Fruit fly (Drosophila melanogaster): ENCODE data around the gene oaf.
A peak's percentile ranks its signal among the peaks of the same experiment; 100 is the strongest.

Gene oaf

DNA sequence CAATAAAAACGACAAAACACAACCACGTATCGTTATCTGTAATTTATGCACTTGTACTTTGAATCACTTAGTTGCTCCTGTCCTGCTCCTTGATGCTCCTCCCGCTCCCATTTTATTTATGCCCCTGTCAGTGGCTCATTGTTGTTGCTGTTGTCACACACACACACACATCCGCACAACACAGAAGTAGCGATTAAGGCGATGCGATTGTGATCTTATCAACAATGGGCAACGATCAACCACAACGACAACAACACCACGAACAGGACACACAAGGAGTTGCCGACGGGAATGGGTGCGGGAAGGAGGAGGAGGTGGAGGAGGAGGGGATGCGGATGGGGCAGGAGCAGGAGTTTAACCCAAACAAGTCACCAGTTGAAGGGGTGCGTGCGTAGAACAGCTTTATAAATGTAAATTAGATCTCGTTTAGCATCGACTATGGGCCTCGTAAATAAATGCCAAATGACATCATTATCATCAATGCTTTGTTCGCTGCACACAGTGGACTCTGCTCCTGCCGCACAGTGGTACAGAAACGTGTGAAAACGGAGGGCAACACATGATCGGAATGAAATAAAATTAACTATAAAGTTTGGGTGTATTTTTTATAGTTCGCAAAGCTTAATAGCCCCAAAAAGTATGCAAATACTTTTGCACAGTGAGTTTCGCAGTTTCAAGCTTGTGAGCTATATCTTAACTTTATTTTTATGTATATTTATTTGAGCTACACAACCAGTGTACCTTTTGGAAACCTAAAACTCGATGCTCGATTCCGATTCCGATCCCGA is 8.8 kb upstream of the oaf start:
- TF ChIP-seq CG8301 (tag; optimal IDR thresholded peaks at IDR 0.05) (no peak), CG13204 (GFP tag; optimal IDR thresholded peaks at IDR 0.05) (no peak), CG15710 (tag; optimal IDR thresholded peaks at IDR 0.05) (peak; percentile 53), Snoo (tag; optimal IDR thresholded peaks at IDR 0.05) (peak; percentile 8), Pif1A (GFP tag; optimal IDR thresholded peaks at IDR 0.05) (peak; percentile 3), CG4496 (GFP tag; IDR thresholded peaks at IDR 0.05) (no peak), rn (GFP tag; IDR thresholded peaks at IDR 0.05) (no peak), CG9948 (tag; optimal IDR thresholded peaks at IDR 0.05) (peak; percentile 55), gl (tag; optimal IDR thresholded peaks at IDR 0.05) (no peak), D1 (tag; optimal IDR thresholded peaks at IDR 0.05) (peak; percentile 33), fd96Ca (GFP tag; IDR thresholded peaks at IDR 0.05) (no peak), CG17806 (tag; optimal IDR thresholded peaks at IDR 0.05) (peak; percentile 56), CG10348 (GFP tag; IDR thresholded peaks at IDR 0.05) (no peak), EcR (GFP tag; optimal IDR thresholded peaks at IDR 0.05) (no peak), Pif1B (GFP tag; optimal IDR thresholded peaks at IDR 0.05) (no peak), CG32121 (GFP tag; IDR thresholded peaks at IDR 0.05) (no peak), CG34367 (tag; optimal IDR thresholded peaks at IDR 0.05) (peak; percentile 34), CG14655 (GFP tag; optimal IDR thresholded peaks at IDR 0.05) (no peak), CG8159 (tag; optimal IDR thresholded peaks at IDR 0.05) (peak; percentile 68), CG12605 (GFP tag; IDR thresholded peaks at IDR 0.05) (no peak), Ets98B (GFP tag; IDR thresholded peaks at IDR 0.05) (no peak)

DNA sequence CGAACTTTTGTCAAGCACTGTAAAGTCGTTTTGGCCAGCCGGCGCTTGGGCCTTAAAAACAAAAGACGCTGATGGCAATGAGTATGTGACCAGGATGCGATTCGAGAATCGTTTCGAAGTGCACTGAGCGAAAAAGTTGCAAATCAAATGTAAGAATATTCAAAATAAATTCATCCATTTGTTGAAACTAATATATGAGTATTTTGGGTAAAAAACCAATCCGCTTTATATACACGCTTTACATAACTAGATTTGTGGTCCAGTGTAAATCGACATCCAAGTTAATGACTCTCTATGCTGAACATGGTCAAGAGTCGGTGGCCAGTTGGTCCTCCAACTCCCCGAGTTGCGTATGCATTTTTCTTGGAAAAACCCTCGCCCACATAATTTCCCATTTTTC is 7.5 kb upstream of the oaf start:
- TF ChIP-seq D1 (tag; optimal IDR thresholded peaks at IDR 0.05) = no peak
- TF ChIP-seq CG12605 (GFP tag; IDR thresholded peaks at IDR 0.05) = no peak
- no peak for TF ChIP-seq gl (tag; optimal IDR thresholded peaks at IDR 0.05)
- peak; percentile 25 for TF ChIP-seq Pif1A (GFP tag; optimal IDR thresholded peaks at IDR 0.05)
- TF ChIP-seq EcR (GFP tag; optimal IDR thresholded peaks at IDR 0.05) = no peak
- peak; percentile 38 for TF ChIP-seq Pif1B (GFP tag; optimal IDR thresholded peaks at IDR 0.05)
- no peak for TF ChIP-seq CG13204 (GFP tag; optimal IDR thresholded peaks at IDR 0.05)
- TF ChIP-seq CG9948 (tag; optimal IDR thresholded peaks at IDR 0.05) = peak; percentile 48
- TF ChIP-seq CG8301 (tag; optimal IDR thresholded peaks at IDR 0.05) = peak; percentile 29
- TF ChIP-seq rn (GFP tag; IDR thresholded peaks at IDR 0.05) = no peak
- TF ChIP-seq CG4496 (GFP tag; IDR thresholded peaks at IDR 0.05) = no peak
- no peak for TF ChIP-seq CG32121 (GFP tag; IDR thresholded peaks at IDR 0.05)
- peak; percentile 64 for TF ChIP-seq CG34367 (tag; optimal IDR thresholded peaks at IDR 0.05)
- peak; percentile 57 for TF ChIP-seq CG14655 (GFP tag; optimal IDR thresholded peaks at IDR 0.05)
- peak; percentile 66 for TF ChIP-seq CG8159 (tag; optimal IDR thresholded peaks at IDR 0.05)
- TF ChIP-seq Snoo (tag; optimal IDR thresholded peaks at IDR 0.05) = no peak
- TF ChIP-seq CG17806 (tag; optimal IDR thresholded peaks at IDR 0.05) = peak; percentile 62
- TF ChIP-seq CG15710 (tag; optimal IDR thresholded peaks at IDR 0.05) = peak; percentile 60
- TF ChIP-seq CG10348 (GFP tag; IDR thresholded peaks at IDR 0.05) = no peak
- TF ChIP-seq Ets98B (GFP tag; IDR thresholded peaks at IDR 0.05) = no peak
- no peak for TF ChIP-seq fd96Ca (GFP tag; IDR thresholded peaks at IDR 0.05)

DNA sequence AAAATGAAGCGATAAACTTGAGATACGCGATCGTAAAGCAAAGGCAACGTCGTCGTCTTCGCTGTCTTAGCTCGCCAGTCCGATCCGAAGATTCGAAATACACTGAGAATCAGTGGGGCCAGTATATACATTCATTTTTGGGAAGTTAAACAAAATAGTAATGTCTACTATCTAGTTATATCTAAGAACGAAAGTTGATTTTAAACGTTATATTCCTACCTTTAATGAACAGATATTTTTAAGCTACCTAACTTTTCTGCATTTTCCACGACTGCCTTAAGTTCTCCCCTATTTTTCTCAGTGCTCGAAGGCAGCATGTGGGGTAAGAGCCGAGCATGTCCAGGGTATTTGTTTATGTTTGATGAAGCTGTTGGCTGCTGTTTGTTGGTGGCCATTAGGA is 5.9 kb upstream of the oaf start:
- TF ChIP-seq CG4496 (GFP tag; IDR thresholded peaks at IDR 0.05) (peak; percentile 72; the same call in 2 of the 3 replicates), CG17806 (tag; optimal IDR thresholded peaks at IDR 0.05) (peak; percentile 88), CG9948 (tag; optimal IDR thresholded peaks at IDR 0.05) (peak; percentile 87), CG13204 (GFP tag; optimal IDR thresholded peaks at IDR 0.05) (peak; percentile 36), gl (tag; optimal IDR thresholded peaks at IDR 0.05) (peak; percentile 73), Ets98B (GFP tag; IDR thresholded peaks at IDR 0.05) (peak; percentile 35), CG8301 (tag; optimal IDR thresholded peaks at IDR 0.05) (peak; percentile 78), CG15710 (tag; optimal IDR thresholded peaks at IDR 0.05) (peak; percentile 80), CG12605 (GFP tag; IDR thresholded peaks at IDR 0.05) (peak; percentile 67), EcR (GFP tag; optimal IDR thresholded peaks at IDR 0.05) (no peak), CG8159 (tag; optimal IDR thresholded peaks at IDR 0.05) (peak; percentile 87), fd96Ca (GFP tag; IDR thresholded peaks at IDR 0.05) (peak; percentile 60; the same call in 2 of the 3 replicates), rn (GFP tag; IDR thresholded peaks at IDR 0.05) (no peak), D1 (tag; optimal IDR thresholded peaks at IDR 0.05) (peak; percentile 50), Snoo (tag; optimal IDR thresholded peaks at IDR 0.05) (peak; percentile 61), Pif1A (GFP tag; optimal IDR thresholded peaks at IDR 0.05) (peak; percentile 80), CG10348 (GFP tag; IDR thresholded peaks at IDR 0.05) (no peak), CG32121 (GFP tag; IDR thresholded peaks at IDR 0.05) (no peak), Pif1B (GFP tag; optimal IDR thresholded peaks at IDR 0.05) (peak; percentile 81), CG34367 (tag; optimal IDR thresholded peaks at IDR 0.05) (peak; percentile 81), CG14655 (GFP tag; optimal IDR thresholded peaks at IDR 0.05) (peak; percentile 84)

DNA sequence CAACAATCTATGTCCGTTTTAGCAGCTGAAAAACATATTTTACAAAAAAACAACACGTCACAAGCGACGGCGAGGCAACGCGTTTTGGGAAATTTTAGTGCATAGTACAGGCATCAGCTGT is 324 bp upstream of the oaf start, which contains the start of gene Slh:
Gene Slh (minus strand): TSS at position 101 of the 121 bp plus-strand sequence.
- TF ChIP-seq CG32121 (GFP tag; IDR thresholded peaks at IDR 0.05) = no peak

DNA sequence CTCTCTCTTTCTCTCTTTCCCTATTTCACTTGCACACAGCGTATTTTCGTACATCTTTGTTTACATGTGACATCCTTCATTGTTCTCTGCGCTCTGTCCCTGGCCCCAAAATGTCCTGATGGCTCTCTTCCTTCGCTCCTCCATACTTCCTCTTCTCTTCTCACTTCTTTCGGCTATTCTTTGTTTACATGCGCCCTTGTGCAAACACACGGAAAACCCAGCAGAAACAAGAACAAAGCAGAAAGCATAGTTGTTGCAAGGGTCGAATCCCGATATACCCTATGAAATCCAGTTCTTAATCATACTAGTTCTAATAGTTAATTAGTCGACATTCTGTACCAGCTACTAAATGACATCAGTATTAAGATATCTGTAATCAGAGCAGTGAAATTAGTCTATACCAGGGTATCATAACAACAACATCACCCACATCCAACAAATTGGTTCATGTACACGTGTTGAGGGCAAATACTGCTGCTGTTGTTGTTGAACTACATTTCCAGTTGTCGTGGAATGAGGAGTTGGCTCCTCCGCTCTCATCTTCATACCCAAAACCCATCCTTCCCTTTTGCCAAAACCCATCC is 1.9 kb downstream of the oaf start:
- TF ChIP-seq CG14655 (GFP tag; optimal IDR thresholded peaks at IDR 0.05) (no peak), CG15710 (tag; optimal IDR thresholded peaks at IDR 0.05) (no peak), Pif1A (GFP tag; optimal IDR thresholded peaks at IDR 0.05) (peak; percentile 17), CG9948 (tag; optimal IDR thresholded peaks at IDR 0.05) (no peak), CG13204 (GFP tag; optimal IDR thresholded peaks at IDR 0.05) (no peak), D1 (tag; optimal IDR thresholded peaks at IDR 0.05) (no peak), rn (GFP tag; IDR thresholded peaks at IDR 0.05) (no peak)

DNA sequence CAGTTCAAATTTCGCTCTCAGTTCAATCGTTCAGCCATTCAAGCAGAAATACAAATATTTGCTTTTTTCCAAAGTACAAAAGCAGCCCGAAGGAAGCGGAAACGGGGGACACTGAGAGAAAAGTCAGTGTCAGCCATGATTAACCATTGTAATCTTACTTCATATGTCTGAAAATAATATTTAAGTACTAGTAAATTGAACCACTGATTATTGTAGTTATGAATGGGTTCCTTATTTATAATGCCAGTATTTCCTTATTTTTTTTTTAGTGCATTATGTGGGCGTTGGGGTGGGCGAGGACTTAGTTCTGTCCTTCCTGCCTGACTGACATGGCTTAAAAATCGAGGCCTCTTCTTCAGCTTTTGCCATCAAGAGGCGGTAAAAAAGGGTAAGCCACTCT is 9.1 kb downstream of the oaf start:
- TF ChIP-seq CG12605 (GFP tag; IDR thresholded peaks at IDR 0.05) = no peak
- no peak for TF ChIP-seq CG32121 (GFP tag; IDR thresholded peaks at IDR 0.05)

Data from whole organism, pupa.